Fruit fly (Drosophila melanogaster) whole organism, embryonic: Measurements from ENCODE around the gene CG6788.
A peak's percentile ranks its signal among the peaks of the same experiment; 100 is the strongest.

Experiments
- CG10209 ChIP-seq: fragments of 200-800 bp; sonication (Bioruptor generic); optimal IDR thresholded peaks from 3 replicates; lab custom pipeline; 2017; ENCODE audit warnings: missing biosample characterization, mild to moderate bottlenecking, missing genetic modification characterization, missing genetic modification reagents
- CG10274 ChIP-seq: fragments of 200-800 bp; sonication (Bioruptor generic); optimal IDR thresholded peaks from 3 replicates; lab custom pipeline; 2017; ENCODE audit warnings: missing biosample characterization, mild to moderate bottlenecking, missing genetic modification characterization
- CG10565 ChIP-seq: fragments of 200-800 bp; sonication (Bioruptor generic); optimal IDR thresholded peaks from 3 replicates; lab custom pipeline; 2016; ENCODE audit warnings: missing biosample characterization, mild to moderate bottlenecking, missing genetic modification characterization
- CG1233 ChIP-seq: fragments of 200-800 bp; sonication (Bioruptor generic); optimal IDR thresholded peaks from 4 replicates; lab custom pipeline; 2018; ENCODE audit warnings: missing biosample characterization, mild to moderate bottlenecking, missing genetic modification characterization
- CG15073 ChIP-seq: fragments of 200-800 bp; sonication (Bioruptor generic); optimal IDR thresholded peaks from 2 replicates; lab custom pipeline; 2016; ENCODE audit warnings: missing biosample characterization, missing genetic modification characterization
- CG17328 ChIP-seq: fragments of 200-800 bp; sonication (Bioruptor generic); IDR thresholded peaks from 2 replicates; pipeline ENCODE4 v1.3.6; 2022; ENCODE audit warnings: missing biosample characterization, missing genetic modification characterization
- CG17361 ChIP-seq: fragments of 200-800 bp; sonication (Bioruptor generic); IDR thresholded peaks from 3 replicates; pipeline ENCODE4 v1.3.6; 2022; ENCODE audit warnings: missing biosample characterization, missing genetic modification characterization
- CG18262 ChIP-seq: fragments of 200-800 bp; optimal IDR thresholded peaks from 3 replicates; lab custom pipeline; 2019; ENCODE audit warnings: missing biosample characterization, mild to moderate bottlenecking, missing genetic modification characterization, moderate library complexity
- CG2678 ChIP-seq: fragments of 200-800 bp; sonication (Bioruptor generic); optimal IDR thresholded peaks from 3 replicates; lab custom pipeline; 2019; ENCODE audit warnings: missing biosample characterization, mild to moderate bottlenecking, missing genetic modification characterization, moderate library complexity
- CG30431 ChIP-seq: fragments of 200-800 bp; sonication (Bioruptor generic); optimal IDR thresholded peaks from 2 replicates; lab custom pipeline; 2017; ENCODE audit warnings: missing biosample characterization, missing genetic modification characterization
- CG31365 ChIP-seq: fragments of 200-800 bp; sonication (Bioruptor generic); optimal IDR thresholded peaks from 2 replicates; lab custom pipeline; 2018; ENCODE audit warnings: missing biosample characterization, mild to moderate bottlenecking, missing genetic modification characterization
- CG3726 ChIP-seq: fragments of 200-800 bp; sonication (Bioruptor generic); IDR thresholded peaks from 3 replicates; pipeline ENCODE4, ENCODE4 v1.3.6; 2022; ENCODE audit warnings: missing biosample characterization, missing genetic modification characterization
- CG6683 ChIP-seq: fragments of 200-800 bp; sonication (Bioruptor generic); optimal IDR thresholded peaks from 2 replicates; lab custom pipeline; 2017; ENCODE audit warnings: missing biosample characterization, mild to moderate bottlenecking, missing genetic modification characterization, missing genetic modification reagents
- CG7372 ChIP-seq: fragments of 200-800 bp; sonication (Bioruptor generic); IDR thresholded peaks from 2 replicates; pipeline ENCODE4 v1.3.6; 2022; ENCODE audit warnings: missing biosample characterization, missing genetic modification characterization
- CG9876 ChIP-seq: fragments of 200-800 bp; sonication (Bioruptor generic); optimal IDR thresholded peaks from 2 replicates; lab custom pipeline; 2016; ENCODE audit warnings: missing biosample characterization, missing genetic modification characterization
- CG9932 ChIP-seq: fragments of 200-800 bp; sonication (Bioruptor generic); IDR thresholded peaks from 2 replicates; pipeline ENCODE4 v1.3.6; 2022; ENCODE audit warnings: missing biosample characterization, missing genetic modification characterization
- CoRest ChIP-seq: fragments of 200-800 bp; sonication (Bioruptor generic); optimal IDR thresholded peaks from 3 replicates; lab custom pipeline; 2018; ENCODE audit warnings: missing biosample characterization, mild to moderate bottlenecking, missing genetic modification characterization, moderate library complexity
- Dfd ChIP-seq, 2 experiments: fragments of >200 bp; optimal IDR thresholded peaks; 2 replicates each; lab custom pipeline; 2017; ENCODE audit warnings: missing biosample characterization in 2 of 2, missing genetic modification characterization in 2 of 2
- Fer3 ChIP-seq: fragments of 200-800 bp; sonication (Bioruptor generic); optimal IDR thresholded peaks from 2 replicates; lab custom pipeline; 2018; ENCODE audit warnings: missing biosample characterization, mild to moderate bottlenecking, missing genetic modification characterization, moderate library complexity
- Gsc ChIP-seq: fragments of 200-800 bp; sonication (Bioruptor generic); IDR thresholded peaks from 2 replicates; pipeline ENCODE4 v1.3.6; 2022; ENCODE audit warnings: missing biosample characterization, missing genetic modification characterization
- H2.0 ChIP-seq: fragments of 200-800 bp; sonication (Bioruptor generic); IDR thresholded peaks from 2 replicates; pipeline ENCODE4 v1.3.6; 2022; ENCODE audit warnings: missing biosample characterization, missing genetic modification characterization
- HLHmδ ChIP-seq: fragments of 200-800 bp; sonication (Bioruptor generic); optimal IDR thresholded peaks from 2 replicates; lab custom pipeline; 2018; ENCODE audit warnings: missing biosample characterization, mild to moderate bottlenecking, missing genetic modification characterization, moderate library complexity
- Hr3 ChIP-seq: fragments of 200-800 bp; sonication (Bioruptor generic); optimal IDR thresholded peaks from 3 replicates; lab custom pipeline; 2016; ENCODE audit warnings: missing biosample characterization, missing genetic modification characterization
- Lhr ChIP-seq: fragments of 200-800 bp; sonication (Bioruptor generic); optimal IDR thresholded peaks from 3 replicates; lab custom pipeline; 2017; ENCODE audit warnings: mild to moderate bottlenecking, missing biosample characterization, missing genetic modification reagents, missing genetic modification characterization
- MESR4 ChIP-seq: fragments of 200-800 bp; sonication (Bioruptor generic); optimal IDR thresholded peaks from 2 replicates; lab custom pipeline; 2018; ENCODE audit warnings: missing biosample characterization, mild to moderate bottlenecking, missing genetic modification characterization, moderate library complexity
- NFAT ChIP-seq: fragments of 200-800 bp; sonication (Bioruptor generic); IDR thresholded peaks from 2 replicates; pipeline ENCODE4 v1.3.6; 2022; ENCODE audit warnings: missing biosample characterization, missing genetic modification characterization
- Opbp ChIP-seq: fragments of 200-800 bp; sonication (Bioruptor generic); IDR thresholded peaks from 3 replicates; pipeline ENCODE4 v1.3.6; 2022; ENCODE audit warnings: missing biosample characterization, missing genetic modification characterization; ENCODE audit not compliant: partially characterized antibody
- Trl ChIP-seq, 3 experiments: fragments of >200 bp in 2 of 3; fragments of 200-800 bp in 1 of 3; sonication (Bioruptor generic) in 1 of 3; optimal IDR thresholded peaks; 2 replicates in 1 of 3; 3 replicates in 2 of 3; lab custom pipeline; 2016 to 2017; ENCODE audit warnings: missing biosample characterization in 1 of 3, missing genetic modification characterization in 1 of 3
- amos ChIP-seq: fragments of 200-800 bp; sonication (Bioruptor generic); IDR thresholded peaks from 2 replicates; pipeline ENCODE4 v1.3.6; 2022; ENCODE audit warnings: missing biosample characterization, missing genetic modification characterization; ENCODE audit not compliant: partially characterized antibody
- ap ChIP-seq: fragments of 200-800 bp; sonication (Bioruptor generic); IDR thresholded peaks from 2 replicates; pipeline ENCODE4 v1.3.6; 2022; ENCODE audit warnings: missing biosample characterization, missing genetic modification characterization
- cg ChIP-seq: fragments of 200-800 bp; sonication (Bioruptor generic); optimal IDR thresholded peaks from 3 replicates; lab custom pipeline; 2019; ENCODE audit warnings: missing biosample characterization, mild to moderate bottlenecking, missing genetic modification characterization, moderate library complexity
- chm ChIP-seq: fragments of 200-800 bp; sonication (Bioruptor generic); IDR thresholded peaks from 2 replicates; pipeline ENCODE4 v1.3.6; 2022; ENCODE audit warnings: missing biosample characterization, missing genetic modification characterization
- chn ChIP-seq: fragments of 200-800 bp; sonication (Bioruptor generic); optimal IDR thresholded peaks from 2 replicates; lab custom pipeline; 2016; ENCODE audit warnings: missing biosample characterization, missing genetic modification characterization
- crp ChIP-seq, 2 experiments: fragments of 200-800 bp; sonication (Bioruptor generic); optimal IDR thresholded peaks; 2 replicates in 1 of 2; 3 replicates in 1 of 2; lab custom pipeline; 2017; ENCODE audit warnings: missing biosample characterization in 2 of 2, missing genetic modification characterization in 2 of 2, mild to moderate bottlenecking in 1 of 2, moderate library complexity in 1 of 2
- dmrt99B ChIP-seq: fragments of 200-800 bp; sonication (Bioruptor generic); optimal IDR thresholded peaks from 2 replicates; lab custom pipeline; 2018; ENCODE audit warnings: missing biosample characterization, mild to moderate bottlenecking, missing genetic modification characterization, moderate library complexity
- ems ChIP-seq: fragments of 200-800 bp; sonication (Bioruptor generic); optimal IDR thresholded peaks from 3 replicates; lab custom pipeline; 2016; ENCODE audit warnings: missing biosample characterization, missing genetic modification characterization
- esg ChIP-seq: fragments of 200-800 bp; sonication (Bioruptor generic); conservative IDR thresholded peaks from 2 replicates; pipeline ENCODE4 v1.3.6; 2022; ENCODE audit warnings: missing biosample characterization, missing genetic modification characterization
- eyg ChIP-seq: fragments of 200-800 bp; sonication (Bioruptor generic); optimal IDR thresholded peaks from 3 replicates; lab custom pipeline; 2016; ENCODE audit warnings: missing biosample characterization, missing genetic modification characterization
- gsb-n ChIP-seq: fragments of 200-800 bp; sonication (Bioruptor generic); optimal IDR thresholded peaks from 3 replicates; lab custom pipeline; 2018; ENCODE audit warnings: missing biosample characterization, mild to moderate bottlenecking, missing genetic modification characterization
- jigr1 ChIP-seq: fragments of 200-800 bp; sonication (Bioruptor generic); IDR thresholded peaks from 3 replicates; pipeline ENCODE4 v1.3.6; 2022; ENCODE audit warnings: missing biosample characterization, missing genetic modification characterization
- mld ChIP-seq: fragments of 200-800 bp; sonication (Bioruptor generic); IDR thresholded peaks from 3 replicates; pipeline ENCODE4 v1.3.6; 2022; ENCODE audit warnings: missing biosample characterization, missing genetic modification characterization; ENCODE audit not compliant: partially characterized antibody
- nau ChIP-seq: fragments of 200-800 bp; sonication (Bioruptor generic); optimal IDR thresholded peaks from 3 replicates; lab custom pipeline; 2017; ENCODE audit warnings: missing biosample characterization, mild to moderate bottlenecking, missing genetic modification characterization, missing genetic modification reagents
- onecut ChIP-seq: fragments of 200-800 bp; sonication (Bioruptor generic); IDR thresholded peaks from 2 replicates; pipeline ENCODE4 v1.3.6; 2022; ENCODE audit warnings: missing biosample characterization, missing genetic modification characterization
- ro ChIP-seq: fragments of 200-800 bp; sonication (Bioruptor generic); IDR thresholded peaks from 2 replicates; pipeline ENCODE4 v1.3.6; 2022; ENCODE audit warnings: missing biosample characterization, missing genetic modification characterization
- sd ChIP-seq: fragments of 200-800 bp; sonication (Bioruptor generic); optimal IDR thresholded peaks from 3 replicates; lab custom pipeline; 2018; ENCODE audit warnings: missing biosample characterization, mild to moderate bottlenecking, missing genetic modification characterization, moderate library complexity
- sens ChIP-seq: fragments of 200-800 bp; sonication (Bioruptor generic); peaks from one replicate; lab custom pipeline; 2016; ENCODE audit warnings: missing biosample characterization, missing genetic modification characterization
- sqz ChIP-seq: fragments of 200-800 bp; sonication (Bioruptor generic); optimal IDR thresholded peaks from 3 replicates; lab custom pipeline; 2018; ENCODE audit warnings: missing biosample characterization, mild to moderate bottlenecking, missing genetic modification characterization
- trh ChIP-seq: fragments of 200-800 bp; sonication (Bioruptor generic); optimal IDR thresholded peaks from 2 replicates; lab custom pipeline; 2016; ENCODE audit warnings: missing biosample characterization, missing genetic modification characterization
- z ChIP-seq: fragments of 200-800 bp; sonication (Bioruptor generic); IDR thresholded peaks from 3 replicates; pipeline ENCODE4 v1.3.6; 2022; ENCODE audit warnings: missing biosample characterization, missing genetic modification characterization

CG6788 gene

dm6 chrX:17856458-17857277, 31.3 kb upstream of the CG6788 start, which contains the start of gene Srx (continued):
- peak; percentile 72 for TF ChIP-seq sens (GFP tag; lab: Kevin White, UChicago)
- TF ChIP-seq CG15073, result no peak
- no peak for TF ChIP-seq trh
- no peak for TF ChIP-seq ap
- TF ChIP-seq ro (GFP tag; lab: Robert Waterston, UW), result no peak
- TF ChIP-seq CG17328 (GFP tag; lab: Robert Waterston, UW), result no peak
- TF ChIP-seq CoRest (tag; lab: Kevin White, UChicago), result peak; percentile 41
- TF ChIP-seq Hr3 (GFP tag; lab: Kevin White, UChicago), result no peak
- TF ChIP-seq CG9876 (GFP tag; lab: Kevin White, UChicago), result no peak
- TF ChIP-seq dmrt99B, result no peak
- no peak for TF ChIP-seq amos (GFP tag; lab: Robert Waterston, UW)
- no peak for TF ChIP-seq nau (GFP tag; lab: Kevin White, UChicago)
- no peak for TF ChIP-seq onecut (GFP tag; lab: Robert Waterston, UW)
- no peak for TF ChIP-seq sqz (GFP tag; lab: Kevin White, UChicago)
- no peak for TF ChIP-seq H2.0 (GFP tag; lab: Robert Waterston, UW)
- no peak for TF ChIP-seq CG30431
- no peak for TF ChIP-seq HLHmδ (GFP tag; lab: Kevin White, UChicago)
- no peak for TF ChIP-seq gsb-n (tag; lab: Kevin White, UChicago)
- TF ChIP-seq CG2678 (tag; lab: Kevin White, UChicago), result peak; percentile 50
- TF ChIP-seq CG6683, result no peak
- TF ChIP-seq Fer3 (tag; lab: Kevin White, UChicago), result no peak
- no peak for TF ChIP-seq jigr1 (GFP tag; lab: Robert Waterston, UW)
- TF ChIP-seq mld (GFP tag; lab: Robert Waterston, UW), result no peak
- TF ChIP-seq crp (GFP tag; optimal IDR thresholded peaks at IDR 0.05; lab: Kevin White, UChicago), result peak in 1 of 2 experiments; percentile 75
- no peak for TF ChIP-seq sd (tag; lab: Kevin White, UChicago)
- TF ChIP-seq chm (GFP tag; lab: Robert Waterston, UW), result no peak
- TF ChIP-seq MESR4 (GFP tag; lab: Kevin White, UChicago), result peak; percentile 23
- TF ChIP-seq CG1233, result peak; percentile 6
- TF ChIP-seq NFAT (GFP tag; lab: Robert Waterston, UW), result no peak
- no peak for TF ChIP-seq Gsc (GFP tag; lab: Robert Waterston, UW)
- TF ChIP-seq Opbp (GFP tag; lab: Robert Waterston, UW), result no peak
- TF ChIP-seq eyg (GFP tag; lab: Kevin White, UChicago), result no peak
- TF ChIP-seq Lhr (GFP tag; lab: Kevin White, UChicago), result peak; percentile 23
- TF ChIP-seq chn, result no peak
- no peak for TF ChIP-seq z (GFP tag; lab: Robert Waterston, UW)
- TF ChIP-seq CG18262 (tag; lab: Kevin White, UChicago), result no peak
- no peak for TF ChIP-seq CG10565 (GFP tag; lab: Kevin White, UChicago)
- TF ChIP-seq CG31365 (tag; lab: Kevin White, UChicago), result no peak
- TF ChIP-seq CG10209 (GFP tag; lab: Kevin White, UChicago), result peak; percentile 15
- TF ChIP-seq cg (GFP tag; lab: Kevin White, UChicago), result peak; percentile 69
- TF ChIP-seq Dfd (GFP tag; optimal IDR thresholded peaks at IDR 0.05; lab: Kevin White, UChicago), result no peak
- TF ChIP-seq esg (GFP tag; lab: Robert Waterston, UW), result no peak
- no peak for TF ChIP-seq ems
- no peak; the same call in 2 of the 3 replicates for TF ChIP-seq CG17361 (GFP tag; lab: Robert Waterston, UW)
- no peak for TF ChIP-seq Trl (optimal IDR thresholded peaks at IDR 0.05; lab: Kevin White, UChicago)
- no peak for TF ChIP-seq Trl (GFP tag; optimal IDR thresholded peaks at IDR 0.05; lab: Kevin White, UChicago)
- no peak for TF ChIP-seq CG7372
- TF ChIP-seq CG3726, result no peak
- TF ChIP-seq CG9932, result 0 out of 2 replicates have a peak, but pooled peaks have one; percentile 17
- no peak for TF ChIP-seq CG10274 (GFP tag; lab: Kevin White, UChicago)
